Worm (Caenorhabditis elegans) whole organism, L1 larva: ENCODE measurements around the gene C25D7.9.

Source experiments
- C16A3.4 ChIP-seq: fragments of 150-350 bp; optimal IDR thresholded peaks from 2 replicates; lab custom pipeline; 2014; ENCODE audit warnings: missing biosample characterization, missing genetic modification characterization
- C34B4.2 ChIP-seq: sonication (generic microtip); optimal IDR thresholded peaks from 2 replicates; lab custom pipeline; 2017; ENCODE audit warnings: mild to moderate bottlenecking, missing genetic modification characterization, missing compliant biosample characterization
- F16B12.6 ChIP-seq: fragments of 150-350 bp; optimal IDR thresholded peaks from 2 replicates; lab custom pipeline; 2014; ENCODE audit warnings: missing biosample characterization, missing genetic modification characterization
- ama-1 ChIP-seq: fragments of 150-350 bp; optimal IDR thresholded peaks from 2 replicates; lab custom pipeline; 2014
- ceh-8 ChIP-seq: fragments of 200-800 bp; sonication (Bioruptor generic); optimal IDR thresholded peaks from 2 replicates; lab custom pipeline; 2018; ENCODE audit warnings: mild to moderate bottlenecking, missing genetic modification characterization, moderate library complexity, missing compliant biosample characterization
- ceh-88 ChIP-seq: fragments of 200-800 bp; sonication (Bioruptor generic); IDR thresholded peaks from 2 replicates; pipeline ENCODE4 v1.3.6; 2022; ENCODE audit warnings: missing genetic modification characterization, missing compliant biosample characterization
- ceh-90 ChIP-seq: sonication (generic microtip); optimal IDR thresholded peaks from 2 replicates; lab custom pipeline; 2016; ENCODE audit warnings: missing genetic modification characterization, missing compliant biosample characterization
- ces-1 ChIP-seq: fragments of 150-350 bp; optimal IDR thresholded peaks from 2 replicates; lab custom pipeline; 2014; ENCODE audit warnings: missing biosample characterization, missing genetic modification reagents, missing genetic modification characterization
- dpl-1 ChIP-seq, 3 experiments: fragments of 150-350 bp in 2 of 3; sonication (generic microtip) in 1 of 3; optimal IDR thresholded peaks; 2 replicates each; lab custom pipeline; 2014 to 2017; ENCODE audit warnings: missing biosample characterization in 3 of 3, missing genetic modification characterization in 3 of 3, missing genetic modification reagents in 3 of 3
- dsc-1 ChIP-seq: sonication (generic microtip); optimal IDR thresholded peaks from 2 replicates; lab custom pipeline; 2016; ENCODE audit warnings: mild to moderate bottlenecking, missing genetic modification characterization, missing compliant biosample characterization
- efl-1 ChIP-seq, 4 experiments: fragments of 150-350 bp; optimal IDR thresholded peaks in 3 of 4; peaks in 1 of 4; 1 replicate in 1 of 4; 2 replicates in 3 of 4; lab custom pipeline; 2014; ENCODE audit warnings: missing biosample characterization in 2 of 4, missing genetic modification characterization in 2 of 4, missing genetic modification reagents in 2 of 4
- efl-3 ChIP-seq: fragments of 200-800 bp; sonication (Bioruptor generic); optimal IDR thresholded peaks from 2 replicates; lab custom pipeline; 2018; ENCODE audit warnings: mild to moderate bottlenecking, missing genetic modification characterization, missing compliant biosample characterization
- egl-13 ChIP-seq: sonication (generic microtip); optimal IDR thresholded peaks from 2 replicates; lab custom pipeline; 2016; ENCODE audit warnings: missing genotype, missing genetic modification reagents, missing genetic modification characterization, missing compliant biosample characterization
- egl-27 ChIP-seq, 2 experiments: fragments of 150-350 bp in 1 of 2; sonication (generic microtip); optimal IDR thresholded peaks; 3 replicates each; lab custom pipeline; 2017 to 2018; ENCODE audit warnings: missing biosample characterization in 2 of 2, missing genetic modification characterization in 2 of 2, missing genetic modification reagents in 2 of 2
- elt-3 ChIP-seq, 6 experiments: fragments of 150-350 bp in 1 of 6; sonication (generic microtip); optimal IDR thresholded peaks; 2 replicates each; lab custom pipeline; 2017 to 2018; ENCODE audit warnings: missing biosample characterization in 6 of 6, missing genetic modification characterization in 6 of 6, inconsistent platforms in 1 of 6
- fkh-10 ChIP-seq: sonication (generic microtip); optimal IDR thresholded peaks from 2 replicates; lab custom pipeline; 2017; ENCODE audit warnings: missing biosample characterization, missing genetic modification reagents, missing genetic modification characterization
- grh-1 ChIP-seq: fragments of 200-800 bp; sonication (Bioruptor generic); IDR thresholded peaks from 2 replicates; pipeline ENCODE4 v1.3.6; 2022; ENCODE audit warnings: missing genetic modification reagents, missing genetic modification characterization, missing compliant biosample characterization
- hpl-2 ChIP-seq: fragments of 150-350 bp; optimal IDR thresholded peaks from 2 replicates; lab custom pipeline; 2014; ENCODE audit warnings: missing biosample characterization, missing genetic modification reagents, missing genetic modification characterization
- lin-14 ChIP-seq: fragments of 200-800 bp; sonication (Bioruptor generic); optimal IDR thresholded peaks from 2 replicates; lab custom pipeline; 2018; ENCODE audit warnings: mild to moderate bottlenecking, missing genetic modification characterization, moderate library complexity, missing compliant biosample characterization
- mab-9 ChIP-seq: fragments of 200-800 bp; sonication (Bioruptor generic); IDR thresholded peaks from 2 replicates; pipeline ENCODE4 v1.3.6; 2022; ENCODE audit warnings: missing genetic modification reagents, missing genetic modification characterization, missing compliant biosample characterization
- mep-1 ChIP-seq: fragments of 150-350 bp; optimal IDR thresholded peaks from 2 replicates; lab custom pipeline; 2014; ENCODE audit warnings: missing biosample characterization, missing genetic modification characterization
- nhr-11 ChIP-seq: fragments of 150-350 bp; optimal IDR thresholded peaks from 2 replicates; lab custom pipeline; 2014; ENCODE audit warnings: missing biosample characterization, missing genetic modification characterization
- nhr-20 ChIP-seq: sonication (generic microtip); optimal IDR thresholded peaks from 2 replicates; lab custom pipeline; 2016; ENCODE audit warnings: mild to moderate bottlenecking, missing genetic modification characterization, missing compliant biosample characterization
- nhr-47 ChIP-seq: sonication (generic microtip); optimal IDR thresholded peaks from 2 replicates; lab custom pipeline; 2016; ENCODE audit warnings: mild to moderate bottlenecking, missing genetic modification characterization, moderate library complexity, missing compliant biosample characterization
- nhr-71 ChIP-seq: sonication (generic microtip); optimal IDR thresholded peaks from 2 replicates; lab custom pipeline; 2016; ENCODE audit warnings: mild to moderate bottlenecking, missing genetic modification characterization, moderate library complexity, missing compliant biosample characterization
- nhr-77 ChIP-seq: fragments of 150-350 bp; optimal IDR thresholded peaks from 2 replicates; lab custom pipeline; 2014; ENCODE audit warnings: missing biosample characterization, missing genetic modification characterization
- nhr-85 ChIP-seq: sonication (generic microtip); peaks from one replicate; lab custom pipeline; 2016; ENCODE audit warnings: missing genetic modification characterization, inconsistent platforms, missing compliant biosample characterization
- nhr-90 ChIP-seq: sonication (generic microtip); optimal IDR thresholded peaks from 2 replicates; lab custom pipeline; 2016; ENCODE audit warnings: mild to moderate bottlenecking, missing genetic modification characterization, missing compliant biosample characterization; ENCODE audit not compliant: poor library complexity
- pax-3 ChIP-seq: fragments of 200-800 bp; sonication (Bioruptor generic); optimal IDR thresholded peaks from 2 replicates; lab custom pipeline; 2018; ENCODE audit warnings: mild to moderate bottlenecking, missing genetic modification characterization, moderate library complexity, missing compliant biosample characterization
- sup-37 ChIP-seq: fragments of 200-800 bp; sonication (Bioruptor generic); optimal IDR thresholded peaks from 2 replicates; lab custom pipeline; 2018; ENCODE audit warnings: mild to moderate bottlenecking, missing genetic modification characterization, missing compliant biosample characterization
- tbx-2 ChIP-seq: sonication (generic microtip); optimal IDR thresholded peaks from 2 replicates; lab custom pipeline; 2016; ENCODE audit warnings: missing genetic modification characterization, missing compliant biosample characterization
- tlp-1 ChIP-seq: fragments of 150-350 bp; optimal IDR thresholded peaks from 2 replicates; lab custom pipeline; 2014; ENCODE audit warnings: missing biosample characterization, missing genetic modification characterization
- unc-130 ChIP-seq: fragments of 150-350 bp; optimal IDR thresholded peaks from 2 replicates; lab custom pipeline; 2017; ENCODE audit warnings: missing biosample characterization, missing genetic modification characterization, inconsistent platforms
- vab-15 ChIP-seq: sonication (generic microtip); optimal IDR thresholded peaks from 2 replicates; lab custom pipeline; 2017; ENCODE audit warnings: missing genotype, mild to moderate bottlenecking, missing genetic modification characterization, missing compliant biosample characterization
- ztf-11 ChIP-seq, 2 experiments: sonication (generic microtip); optimal IDR thresholded peaks; 2 replicates each; lab custom pipeline; 2016 to 2017; ENCODE audit warnings: missing genetic modification characterization in 2 of 2, missing biosample characterization in 1 of 2, missing compliant biosample characterization in 1 of 2

Gene C25D7.9

DNA sequence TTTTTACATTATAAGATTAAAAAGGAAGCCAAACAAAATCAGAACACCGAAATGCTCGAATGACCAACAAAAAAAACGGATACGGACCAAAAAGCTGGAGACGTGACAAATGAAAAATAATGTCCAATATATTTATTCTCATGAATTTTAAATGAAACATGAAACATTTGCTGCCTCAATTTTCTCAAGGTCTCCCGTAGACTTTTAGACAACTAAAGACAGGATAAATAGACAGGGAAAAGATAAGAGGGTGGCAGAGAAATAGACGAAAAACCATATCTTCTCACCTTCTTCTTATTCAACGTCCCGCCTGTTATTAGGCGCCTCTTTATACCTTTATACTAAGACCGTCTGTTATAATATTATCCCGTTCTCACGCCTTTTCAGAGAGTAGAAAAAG is 49.1 kb upstream of the C25D7.9 start (continued):
- TF ChIP-seq C16A3.4 (tag; lab: Kevin White, UChicago) (no peak), ceh-90 (tag; lab: Kevin White, UChicago) (no peak)

DNA sequence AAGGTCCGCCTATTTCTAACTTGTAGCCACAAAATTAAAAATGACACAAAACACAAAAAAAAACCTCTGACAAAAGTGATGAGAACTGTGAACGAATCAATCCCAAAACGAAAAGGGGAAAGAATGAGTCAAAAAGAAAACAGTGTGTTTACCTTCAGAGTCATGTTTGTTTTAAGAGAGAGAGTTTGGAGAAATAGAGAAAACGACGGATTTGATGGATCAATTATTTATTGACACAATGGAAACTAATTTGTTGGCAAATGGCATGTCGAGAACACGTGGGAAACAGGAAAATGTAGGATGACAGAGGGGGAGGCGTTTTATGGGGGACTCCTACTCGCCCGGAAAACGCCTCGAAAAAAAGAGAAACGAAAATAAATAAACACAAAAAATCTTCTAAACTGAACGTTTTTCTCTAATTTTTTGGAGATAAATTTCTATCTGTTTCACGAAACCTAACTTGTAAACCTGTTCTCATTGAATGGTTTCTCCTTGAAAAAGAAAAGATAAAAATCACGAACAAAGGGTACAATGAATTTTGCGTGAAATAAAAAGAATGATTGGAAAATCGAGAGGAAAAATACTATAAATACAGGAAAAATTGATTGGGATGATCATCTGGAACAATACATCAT is 48.0 kb upstream of the C25D7.9 start:
- TF ChIP-seq C34B4.2, result no peak
- TF ChIP-seq nhr-77 (tag; lab: Kevin White, UChicago), result no peak
- TF ChIP-seq nhr-85 (tag; lab: Kevin White, UChicago), result peak; percentile 86
- peak; percentile 2 for TF ChIP-seq nhr-71 (tag; lab: Kevin White, UChicago)
- no peak for TF ChIP-seq egl-13 (tag; lab: Kevin White, UChicago)
- TF ChIP-seq mab-9, result no peak
- TF ChIP-seq grh-1 (GFP tag; lab: Robert Waterston, UW), result 0 out of 2 replicates have a peak, but pooled peaks have one; percentile 26
- TF ChIP-seq nhr-20 (tag; lab: Kevin White, UChicago), result no peak
- TF ChIP-seq nhr-11, result no peak
- TF ChIP-seq lin-14 (GFP tag; lab: Kevin White, UChicago), result peak; percentile 60
- no peak for TF ChIP-seq pax-3 (tag; lab: Kevin White, UChicago)
- no peak for TF ChIP-seq vab-15
- TF ChIP-seq nhr-47, result no peak
- no peak for TF ChIP-seq tlp-1 (tag; lab: Kevin White, UChicago)
- no peak for TF ChIP-seq efl-3
- no peak for TF ChIP-seq ceh-88 (GFP tag; lab: Robert Waterston, UW)
- peak in 1 of 6 experiments; percentile 16 for TF ChIP-seq elt-3 (tag; optimal IDR thresholded peaks at IDR 0.05; lab: Kevin White, UChicago)

DNA sequence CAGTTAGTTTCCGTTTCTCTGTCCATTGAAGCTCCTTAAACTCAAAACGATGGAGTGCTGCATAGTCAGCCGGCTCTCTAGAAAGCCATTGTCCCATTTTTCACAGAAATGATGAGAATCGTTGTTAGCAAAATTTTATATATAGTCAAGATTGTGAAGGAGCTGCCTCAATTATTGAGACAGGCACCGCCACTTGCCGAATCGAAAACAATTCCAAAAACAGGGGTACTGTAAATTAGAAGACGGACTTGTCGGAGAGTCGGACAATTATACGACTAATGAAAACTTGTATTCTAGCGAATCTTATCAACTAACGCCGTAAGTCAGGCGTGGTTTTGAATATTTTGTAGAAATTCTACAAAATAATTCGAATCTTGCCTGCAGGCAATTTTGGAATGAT is 44.7 kb upstream of the C25D7.9 start, which contains the start of gene F14H8.2:
TSS of gene F14H8.2 (minus strand) at position 101 of the 400 bp plus-strand sequence.
- TF ChIP-seq egl-27 (tag; optimal IDR thresholded peaks at IDR 0.05; lab: Kevin White, UChicago), result no peak
- no peak for TF ChIP-seq nhr-90
- TF ChIP-seq egl-13 (tag; lab: Kevin White, UChicago), result no peak
- peak; percentile 1 for TF ChIP-seq ceh-8 (GFP tag; lab: Kevin White, UChicago)
- no peak for TF ChIP-seq efl-1 (optimal IDR thresholded peaks at IDR 0.05; lab: Kevin White, UChicago)
- TF ChIP-seq efl-1 (GFP tag; optimal IDR thresholded peaks at IDR 0.05 in 1 of 2; lab: Kevin White, UChicago), result peak in 1 of 2 experiments; percentile 59
- TF ChIP-seq tbx-2 (tag; lab: Kevin White, UChicago), result no peak
- TF ChIP-seq dpl-1 (GFP tag; optimal IDR thresholded peaks at IDR 0.05; lab: Kevin White, UChicago), result no peak
- TF ChIP-seq unc-130 (tag; lab: Kevin White, UChicago), result no peak
- no peak for TF ChIP-seq ces-1 (GFP tag; lab: Kevin White, UChicago)
- no peak for TF ChIP-seq mep-1 (tag; lab: Kevin White, UChicago)
- TF ChIP-seq, all 84 proteins: peak for 2

DNA sequence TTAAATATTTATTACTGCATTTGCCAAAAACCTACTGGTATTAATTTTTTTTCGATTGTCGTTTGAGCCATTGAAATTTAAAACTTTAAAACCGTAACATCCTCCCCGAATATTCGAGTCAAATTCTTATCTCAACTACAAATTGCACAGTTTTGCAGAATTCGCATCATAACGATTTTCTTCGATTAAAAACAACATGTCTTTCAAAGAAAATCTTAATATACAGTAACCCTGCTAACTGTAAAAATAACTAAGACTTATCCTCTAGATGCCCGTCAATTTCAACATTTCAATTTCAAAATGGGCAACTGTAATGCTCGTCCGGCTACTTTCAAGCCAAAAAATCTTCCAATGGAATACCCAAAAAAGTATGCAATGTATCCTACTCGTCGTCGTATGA is 44.2 kb upstream of the C25D7.9 start, which contains the start of gene F14H8.5:
TSS of gene F14H8.5 (plus strand) at position 301 of the 400 bp plus-strand sequence.
- no peak for TF ChIP-seq nhr-71 (tag; lab: Kevin White, UChicago)
- TF ChIP-seq ama-1 (lab: Kevin White, UChicago), result no peak
- TF ChIP-seq F16B12.6 (tag; lab: Kevin White, UChicago), result no peak
- no peak for TF ChIP-seq nhr-20 (tag; lab: Kevin White, UChicago)
- TF ChIP-seq sup-37, result no peak
- TF ChIP-seq dsc-1 (tag; lab: Kevin White, UChicago), result no peak
- no peak for TF ChIP-seq hpl-2 (GFP tag; lab: Kevin White, UChicago)
- TF ChIP-seq fkh-10 (GFP tag; lab: Kevin White, UChicago), result no peak
- no peak for TF ChIP-seq ztf-11 (tag; optimal IDR thresholded peaks at IDR 0.05; lab: Kevin White, UChicago)
